Fruit fly (Drosophila melanogaster) whole organism, embryonic: ENCODE results near the gene Prp18.

Source experiments
- Ada2b ChIP-seq: fragments of 200-800 bp; sonication (Bioruptor generic); IDR thresholded peaks from 2 replicates; pipeline ENCODE4 v1.3.6; 2022; ENCODE audit warnings: missing biosample characterization, missing genetic modification characterization
- Asciz ChIP-seq: fragments of 200-800 bp; sonication (Bioruptor generic); optimal IDR thresholded peaks from 2 replicates; lab custom pipeline; 2017; ENCODE audit warnings: missing biosample characterization, mild to moderate bottlenecking, missing genetic modification characterization, missing genetic modification reagents
- Awh ChIP-seq: fragments of 200-800 bp; sonication (Bioruptor generic); IDR thresholded peaks from 2 replicates; pipeline ENCODE4, ENCODE4 v1.3.6; 2022; ENCODE audit warnings: missing biosample characterization, missing genetic modification characterization
- CG10147 ChIP-seq: fragments of 200-800 bp; sonication (Bioruptor generic); optimal IDR thresholded peaks from 2 replicates; lab custom pipeline; 2019; ENCODE audit warnings: missing biosample characterization, mild to moderate bottlenecking, missing genetic modification characterization, moderate library complexity
- CG10267 ChIP-seq: fragments of 200-800 bp; sonication (Bioruptor generic); optimal IDR thresholded peaks from 2 replicates; lab custom pipeline; 2018; ENCODE audit warnings: missing biosample characterization, mild to moderate bottlenecking, missing genetic modification characterization, moderate library complexity
- CG10565 ChIP-seq: fragments of 200-800 bp; sonication (Bioruptor generic); optimal IDR thresholded peaks from 3 replicates; lab custom pipeline; 2016; ENCODE audit warnings: missing biosample characterization, mild to moderate bottlenecking, missing genetic modification characterization
- CG11504 ChIP-seq: fragments of 200-800 bp; sonication (Bioruptor generic); optimal IDR thresholded peaks from 3 replicates; lab custom pipeline; 2019; ENCODE audit warnings: missing biosample characterization, mild to moderate bottlenecking, missing genetic modification characterization, moderate library complexity
- CG13424 ChIP-seq: fragments of 200-800 bp; sonication (Bioruptor generic); optimal IDR thresholded peaks from 2 replicates; lab custom pipeline; 2019; ENCODE audit warnings: missing biosample characterization, mild to moderate bottlenecking, missing genetic modification characterization, moderate library complexity
- CG15514 ChIP-seq: fragments of 200-800 bp; sonication (Bioruptor generic); optimal IDR thresholded peaks from 3 replicates; lab custom pipeline; 2017; ENCODE audit warnings: missing biosample characterization, missing genetic modification characterization, mild to moderate bottlenecking, moderate library complexity, missing genetic modification reagents
- CG17912 ChIP-seq: fragments of 200-800 bp; sonication (Bioruptor generic); optimal IDR thresholded peaks from 2 replicates; lab custom pipeline; 2018; ENCODE audit warnings: missing biosample characterization, mild to moderate bottlenecking, missing genetic modification characterization
- CG2199 ChIP-seq: fragments of 200-800 bp; sonication (Bioruptor generic); IDR thresholded peaks from 3 replicates; pipeline ENCODE4 v1.3.6; 2022; ENCODE audit warnings: missing biosample characterization, missing genetic modification characterization
- CG30403 ChIP-seq: fragments of 200-800 bp; sonication (Bioruptor generic); optimal IDR thresholded peaks from 3 replicates; lab custom pipeline; 2016; ENCODE audit warnings: missing biosample characterization, missing genetic modification characterization
- CG32532 ChIP-seq: fragments of 200-800 bp; sonication (Bioruptor generic); IDR thresholded peaks from 2 replicates; pipeline ENCODE4 v1.3.6; 2022; ENCODE audit warnings: missing biosample characterization, missing genetic modification characterization
- CG42726 ChIP-seq: fragments of 200-800 bp; sonication (Bioruptor generic); IDR thresholded peaks from 2 replicates; pipeline ENCODE4 v1.3.6; 2022; ENCODE audit warnings: missing biosample characterization, missing genetic modification characterization; ENCODE audit not compliant: partially characterized antibody
- CG5953 ChIP-seq: fragments of 200-800 bp; sonication (Bioruptor generic); IDR thresholded peaks from 2 replicates; pipeline ENCODE4 v1.3.6; 2022; ENCODE audit warnings: missing biosample characterization, missing genetic modification characterization
- CG6654 ChIP-seq: fragments of 200-800 bp; sonication (Bioruptor generic); optimal IDR thresholded peaks from 2 replicates; lab custom pipeline; 2017; ENCODE audit warnings: missing biosample characterization, mild to moderate bottlenecking, missing genetic modification characterization
- CG8290 ChIP-seq, 3 experiments: fragments of 200-800 bp; sonication (Bioruptor generic); optimal IDR thresholded peaks; 2 replicates each; lab custom pipeline; 2016 to 2019; ENCODE audit warnings: missing biosample characterization in 3 of 3, missing genetic modification characterization in 3 of 3, mild to moderate bottlenecking in 2 of 3, moderate library complexity in 1 of 3
- CTCF ChIP-seq: fragments of 200-800 bp; sonication (Bioruptor generic); optimal IDR thresholded peaks from 2 replicates; lab custom pipeline; 2017; ENCODE audit warnings: missing biosample characterization, mild to moderate bottlenecking, missing genetic modification characterization, moderate library complexity
- Dfd ChIP-seq, 2 experiments: fragments of >200 bp; optimal IDR thresholded peaks; 2 replicates each; lab custom pipeline; 2017; ENCODE audit warnings: missing biosample characterization in 2 of 2, missing genetic modification characterization in 2 of 2
- Gug ChIP-seq: fragments of 200-800 bp; sonication (Bioruptor generic); IDR thresholded peaks from 4 replicates; pipeline ENCODE4 v1.3.6; 2022; ENCODE audit warnings: missing biosample characterization, missing genetic modification characterization
- HLHmδ ChIP-seq: fragments of 200-800 bp; sonication (Bioruptor generic); optimal IDR thresholded peaks from 2 replicates; lab custom pipeline; 2018; ENCODE audit warnings: missing biosample characterization, mild to moderate bottlenecking, missing genetic modification characterization, moderate library complexity
- NfI ChIP-seq: fragments of 200-800 bp; sonication (Bioruptor generic); optimal IDR thresholded peaks from 3 replicates; lab custom pipeline; 2018; ENCODE audit warnings: missing biosample characterization, mild to moderate bottlenecking, missing genetic modification characterization, moderate library complexity
- Sry-β ChIP-seq: fragments of 200-800 bp; sonication (Bioruptor generic); optimal IDR thresholded peaks from 2 replicates; lab custom pipeline; 2018; ENCODE audit warnings: missing biosample characterization, mild to moderate bottlenecking, missing genetic modification characterization, moderate library complexity
- Tbp ChIP-seq: fragments of >200 bp; optimal IDR thresholded peaks from 2 replicates; lab custom pipeline; 2018; ENCODE audit warnings: missing biosample characterization, missing genetic modification characterization
- cad ChIP-seq: fragments of >200 bp; optimal IDR thresholded peaks from 2 replicates; lab custom pipeline; 2017; ENCODE audit warnings: missing biosample characterization, missing genetic modification characterization
- cg ChIP-seq: fragments of 200-800 bp; sonication (Bioruptor generic); optimal IDR thresholded peaks from 3 replicates; lab custom pipeline; 2019; ENCODE audit warnings: missing biosample characterization, mild to moderate bottlenecking, missing genetic modification characterization, moderate library complexity
- chn ChIP-seq: fragments of 200-800 bp; sonication (Bioruptor generic); optimal IDR thresholded peaks from 2 replicates; lab custom pipeline; 2016; ENCODE audit warnings: missing biosample characterization, missing genetic modification characterization
- ci ChIP-seq: fragments of 200-800 bp; sonication (Bioruptor generic); IDR thresholded peaks from 3 replicates; pipeline ENCODE4 v1.3.6; 2022; ENCODE audit warnings: missing biosample characterization, missing genetic modification characterization
- crol ChIP-seq: fragments of 200-800 bp; sonication (Bioruptor generic); IDR thresholded peaks from 2 replicates; pipeline ENCODE4 v1.3.6; 2022; ENCODE audit warnings: missing biosample characterization, missing genetic modification characterization
- dimm ChIP-seq: fragments of 200-800 bp; sonication (Bioruptor generic); IDR thresholded peaks from 2 replicates; pipeline ENCODE4 v1.3.6; 2022; ENCODE audit warnings: missing biosample characterization, missing genetic modification characterization
- fd3F ChIP-seq: fragments of 200-800 bp; sonication (Bioruptor generic); optimal IDR thresholded peaks from 2 replicates; lab custom pipeline; 2018; ENCODE audit warnings: missing biosample characterization, mild to moderate bottlenecking, missing genetic modification characterization, moderate library complexity
- fru ChIP-seq: fragments of >200 bp; optimal IDR thresholded peaks from 2 replicates; lab custom pipeline; 2017
- grn ChIP-seq: fragments of 200-800 bp; sonication (Bioruptor generic); optimal IDR thresholded peaks from 3 replicates; lab custom pipeline; 2017; ENCODE audit warnings: missing biosample characterization, missing genetic modification characterization
- hth ChIP-seq: fragments of >200 bp; optimal IDR thresholded peaks from 2 replicates; lab custom pipeline; 2017; ENCODE audit warnings: inconsistent platforms
- klu ChIP-seq: fragments of 200-800 bp; sonication (Bioruptor generic); IDR thresholded peaks from 2 replicates; pipeline ENCODE4 v1.3.6; 2022; ENCODE audit warnings: missing biosample characterization, missing genetic modification characterization
- lmd ChIP-seq: fragments of 200-800 bp; sonication (Bioruptor generic); IDR thresholded peaks from 2 replicates; pipeline ENCODE4 v1.3.6; 2022; ENCODE audit warnings: missing biosample characterization, missing genetic modification characterization
- nom ChIP-seq: fragments of 200-800 bp; sonication (Bioruptor generic); optimal IDR thresholded peaks from 2 replicates; lab custom pipeline; 2017; ENCODE audit warnings: missing biosample characterization, missing genetic modification characterization, mild to moderate bottlenecking, moderate library complexity, missing genetic modification reagents
- pita ChIP-seq: fragments of 200-800 bp; sonication (Bioruptor generic); optimal IDR thresholded peaks from 2 replicates; lab custom pipeline; 2017; ENCODE audit warnings: missing biosample characterization, mild to moderate bottlenecking, missing genetic modification characterization
- pnt ChIP-seq: fragments of 200-800 bp; sonication (Bioruptor generic); optimal IDR thresholded peaks from 3 replicates; lab custom pipeline; 2016; ENCODE audit warnings: missing biosample characterization, missing genetic modification characterization
- scrt ChIP-seq: fragments of 200-800 bp; sonication (Bioruptor generic); optimal IDR thresholded peaks from 2 replicates; lab custom pipeline; 2018; ENCODE audit warnings: missing biosample characterization, mild to moderate bottlenecking, missing genetic modification characterization, moderate library complexity
- sr ChIP-seq: fragments of 200-800 bp; sonication (Bioruptor generic); IDR thresholded peaks from 3 replicates; pipeline ENCODE4 v1.3.6; 2022; ENCODE audit warnings: missing biosample characterization, missing genetic modification characterization
- tap ChIP-seq: fragments of 200-800 bp; optimal IDR thresholded peaks from 3 replicates; lab custom pipeline; 2019; ENCODE audit warnings: missing biosample characterization, mild to moderate bottlenecking, missing genetic modification characterization, moderate library complexity

The Prp18 gene

DNA sequence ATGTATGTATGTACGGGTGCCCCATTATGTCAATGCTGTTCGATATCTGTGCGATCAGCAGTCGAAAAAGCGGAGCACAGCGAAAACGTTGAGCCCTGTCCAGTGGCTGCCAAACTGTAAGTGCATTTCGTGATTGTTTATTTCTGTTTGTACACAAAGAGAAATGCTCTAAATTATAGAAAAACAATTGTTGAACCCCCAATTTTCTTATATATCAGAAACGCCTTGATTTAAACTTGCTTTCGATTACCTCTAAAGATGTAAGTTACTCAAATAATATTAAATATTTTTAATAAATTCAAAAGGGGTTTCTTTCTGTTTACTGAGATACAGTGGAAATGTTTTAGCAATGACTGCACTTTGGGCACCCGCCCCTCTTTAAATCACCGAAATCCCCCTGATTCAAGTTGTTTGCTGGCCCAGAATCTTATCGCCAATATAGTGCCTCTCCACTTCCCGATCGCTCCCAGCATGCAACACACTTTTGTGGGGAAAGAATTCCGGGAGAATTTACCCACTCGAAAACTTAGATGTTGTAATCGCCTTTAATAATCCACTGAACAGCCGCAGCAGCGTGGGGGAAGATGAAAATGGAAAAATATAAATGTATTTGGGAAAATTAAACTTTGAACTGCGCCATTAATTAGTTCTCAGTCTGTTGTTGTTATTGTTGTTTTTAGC is 16.2 kb downstream of the Prp18 start (continued):
- TF ChIP-seq NfI (GFP tag; lab: Kevin White, UChicago) = no peak
- TF ChIP-seq CG10147 = peak; percentile 15
- TF ChIP-seq CG32532 (GFP tag; lab: Robert Waterston, UW) = no peak
- peak; percentile 52 for TF ChIP-seq CG10267 (tag; lab: Kevin White, UChicago)
- TF ChIP-seq grn (GFP tag; lab: Kevin White, UChicago) = no peak
- no peak for TF ChIP-seq CG17912
- TF ChIP-seq CG5953 (GFP tag; lab: Robert Waterston, UW) = no peak; the same call in 1 of the 2 replicates
- no peak for TF ChIP-seq Dfd (GFP tag; optimal IDR thresholded peaks at IDR 0.05; lab: Kevin White, UChicago)
- peak; percentile 48 for TF ChIP-seq tap (tag; lab: Kevin White, UChicago)
- peak; percentile 31 for TF ChIP-seq CG30403 (GFP tag; lab: Kevin White, UChicago)
- no peak for TF ChIP-seq CG42726 (GFP tag; lab: Robert Waterston, UW)
- no peak for TF ChIP-seq chn (GFP tag; lab: Kevin White, UChicago)
- TF ChIP-seq Sry-β (GFP tag; lab: Kevin White, UChicago) = no peak
- TF ChIP-seq, all 482 proteins: peak for 135

- no peak for TF ChIP-seq nom
- no peak for TF ChIP-seq hth (lab: Kevin White, UChicago)
- TF ChIP-seq CG10565 = no peak
- TF ChIP-seq fd3F (GFP tag; lab: Kevin White, UChicago) = no peak
- peak; percentile 37 for TF ChIP-seq CTCF (GFP tag; lab: Kevin White, UChicago)
- TF ChIP-seq CG8290 (GFP tag; optimal IDR thresholded peaks at IDR 0.05; lab: Kevin White, UChicago) = no peak
- TF ChIP-seq CG8290 (tag; optimal IDR thresholded peaks at IDR 0.05; lab: Kevin White, UChicago) = peak in 1 of 2 experiments; percentile 26
- TF ChIP-seq CG2199 (GFP tag; lab: Robert Waterston, UW) = peak; percentile 81; the same call in 1 of the 3 replicates
- TF ChIP-seq crol (GFP tag; lab: Robert Waterston, UW) = peak; percentile 19; the same call in 1 of the 2 replicates
- TF ChIP-seq Awh (GFP tag; lab: Robert Waterston, UW) = no peak
- peak; percentile 89 for TF ChIP-seq CG6654 (GFP tag; lab: Kevin White, UChicago)
- TF ChIP-seq klu = peak; percentile 71
- TF ChIP-seq fru = no peak
- TF ChIP-seq Gug (GFP tag; lab: Robert Waterston, UW) = no peak
- 0 out of 3 replicates have a peak, but pooled peaks have one; percentile 22 for TF ChIP-seq ci (GFP tag; lab: Robert Waterston, UW)
- no peak for TF ChIP-seq Ada2b
- TF ChIP-seq pnt (GFP tag; lab: Kevin White, UChicago) = no peak
- TF ChIP-seq sr (GFP tag; lab: Robert Waterston, UW) = peak; percentile 100
- TF ChIP-seq dimm = no peak
- TF ChIP-seq CG13424 (tag; lab: Kevin White, UChicago) = no peak
- peak; percentile 63 for TF ChIP-seq cg (GFP tag; lab: Kevin White, UChicago)
- peak; percentile 71 for TF ChIP-seq cad (GFP tag; lab: Kevin White, UChicago)
- TF ChIP-seq Tbp = no peak
- TF ChIP-seq CG11504 (tag; lab: Kevin White, UChicago) = peak; percentile 100
- TF ChIP-seq CG15514 (GFP tag; lab: Kevin White, UChicago) = peak; percentile 18
- TF ChIP-seq Asciz (GFP tag; lab: Kevin White, UChicago) = no peak
- TF ChIP-seq lmd (GFP tag; lab: Robert Waterston, UW) = no peak
- no peak for TF ChIP-seq scrt (GFP tag; lab: Kevin White, UChicago)
- peak; percentile 27 for TF ChIP-seq HLHmδ (GFP tag; lab: Kevin White, UChicago)
- TF ChIP-seq pita (GFP tag; lab: Kevin White, UChicago) = peak; percentile 56
Observed at dm6 chr3R:19014027-19014426, 17.0 kb downstream of the Prp18 start.
